Worm (Caenorhabditis elegans): Measurements from ENCODE around the gene tag-151.

The tag-151 gene

ce11 chrII:4726750-4727384 lies 16.8 kb downstream of the tag-151 start:
- TF ChIP-seq ztf-29 (GFP tag; IDR thresholded peaks at IDR 0.05) (no peak), tab-1 (GFP tag; IDR thresholded peaks at IDR 0.05) (no peak)

ce11 chrII:4727769-4728168 lies 17.7 kb downstream of the tag-151 start, which contains the start of gene ttr-41:
Gene ttr-41 (minus strand): TSS chrII:4727869.
- TF ChIP-seq ref-1 (GFP tag; conservative IDR thresholded peaks at IDR 0.05): no peak

- TF ChIP-seq ztf-29 (GFP tag; IDR thresholded peaks at IDR 0.05): no peak
Observed at ce11 chrII:4728687-4729086, 18.6 kb downstream of the tag-151 start.

ce11 chrII:4729733-4730132 lies 19.7 kb downstream of the tag-151 start, which contains the start of gene F41C3.7:
Gene F41C3.7 (plus strand): TSS chrII:4730033.
- TF ChIP-seq tab-1 (GFP tag; IDR thresholded peaks at IDR 0.05) (no peak), klf-2 (GFP tag; conservative IDR thresholded peaks at IDR 0.05) (no peak), cog-1 (tag; optimal IDR thresholded peaks at IDR 0.05) (no peak), flt-1 (GFP tag; IDR thresholded peaks at IDR 0.05) (no peak)

- no peak for TF ChIP-seq ztf-23 (GFP tag; IDR thresholded peaks at IDR 0.05)
- TF ChIP-seq med-1 (GFP tag; optimal IDR thresholded peaks at IDR 0.05; ENCODE audit: insufficient read depth): no peak
- no peak for TF ChIP-seq T22C8.4 (GFP tag; IDR thresholded peaks at IDR 0.05)
- TF ChIP-seq klf-2 (GFP tag; conservative IDR thresholded peaks at IDR 0.05): no peak
- no peak for TF ChIP-seq ref-1 (GFP tag; conservative IDR thresholded peaks at IDR 0.05)
- no peak for TF ChIP-seq ztf-29 (GFP tag; IDR thresholded peaks at IDR 0.05)
- no peak for TF ChIP-seq cog-1 (tag; optimal IDR thresholded peaks at IDR 0.05)
- no peak for TF ChIP-seq tab-1 (GFP tag; IDR thresholded peaks at IDR 0.05)
- TF ChIP-seq flt-1 (GFP tag; IDR thresholded peaks at IDR 0.05): no peak
Observed at ce11 chrII:4733848-4734247, 23.8 kb downstream of the tag-151 start, which contains the start of gene F41C3.11. Gene F41C3.11 (minus strand): TSS chrII:4733948.

- TF ChIP-seq tab-1 (GFP tag; IDR thresholded peaks at IDR 0.05) (no peak), ref-1 (GFP tag; conservative IDR thresholded peaks at IDR 0.05) (no peak)
Observed at ce11 chrII:4734477-4734876, 24.4 kb downstream of the tag-151 start.

ce11 chrII:4736585-4736984 lies 26.5 kb downstream of the tag-151 start:
- TF ChIP-seq ztf-23 (GFP tag; IDR thresholded peaks at IDR 0.05) (no peak), T22C8.4 (GFP tag; IDR thresholded peaks at IDR 0.05) (no peak)

ce11 chrII:4737348-4737747 lies 27.3 kb downstream of the tag-151 start, which contains the start of gene ctsa-1.1:
Gene ctsa-1.1 (plus strand): TSS chrII:4737648.
- TF ChIP-seq klf-2 (GFP tag; conservative IDR thresholded peaks at IDR 0.05) (no peak), cog-1 (tag; optimal IDR thresholded peaks at IDR 0.05) (no peak), med-1 (GFP tag; optimal IDR thresholded peaks at IDR 0.05; ENCODE audit: insufficient read depth) (no peak), flt-1 (GFP tag; IDR thresholded peaks at IDR 0.05) (no peak), ref-1 (GFP tag; conservative IDR thresholded peaks at IDR 0.05) (no peak), ztf-23 (GFP tag; IDR thresholded peaks at IDR 0.05) (no peak), ztf-29 (GFP tag; IDR thresholded peaks at IDR 0.05) (no peak), tab-1 (GFP tag; IDR thresholded peaks at IDR 0.05) (no peak), T22C8.4 (GFP tag; IDR thresholded peaks at IDR 0.05) (no peak)

- peak; percentile 21; the same call in 1 of the 2 replicates for TF ChIP-seq tab-1 (GFP tag; IDR thresholded peaks at IDR 0.05)
- no peak for TF ChIP-seq cog-1 (tag; optimal IDR thresholded peaks at IDR 0.05)
- no peak for TF ChIP-seq med-1 (GFP tag; optimal IDR thresholded peaks at IDR 0.05; ENCODE audit: insufficient read depth)
- no peak for TF ChIP-seq T22C8.4 (GFP tag; IDR thresholded peaks at IDR 0.05)
- TF ChIP-seq ref-1 (GFP tag; conservative IDR thresholded peaks at IDR 0.05): no peak
- peak; percentile 62; the same call in 1 of the 2 replicates for TF ChIP-seq klf-2 (GFP tag; conservative IDR thresholded peaks at IDR 0.05)
- TF ChIP-seq flt-1 (GFP tag; IDR thresholded peaks at IDR 0.05): peak; percentile 68
Observed at ce11 chrII:4739984-4740462, 29.9 kb downstream of the tag-151 start, which contains the start of gene eas-1. Gene eas-1 (plus strand): TSS chrII:4740412.

- TF ChIP-seq klf-2 (GFP tag; conservative IDR thresholded peaks at IDR 0.05): no peak
- no peak for TF ChIP-seq ztf-23 (GFP tag; IDR thresholded peaks at IDR 0.05)
- TF ChIP-seq cog-1 (tag; optimal IDR thresholded peaks at IDR 0.05): no peak
- no peak for TF ChIP-seq T22C8.4 (GFP tag; IDR thresholded peaks at IDR 0.05)
- TF ChIP-seq flt-1 (GFP tag; IDR thresholded peaks at IDR 0.05): no peak
- no peak for TF ChIP-seq tab-1 (GFP tag; IDR thresholded peaks at IDR 0.05)
- TF ChIP-seq ref-1 (GFP tag; conservative IDR thresholded peaks at IDR 0.05): no peak
- no peak for TF ChIP-seq med-1 (GFP tag; optimal IDR thresholded peaks at IDR 0.05; ENCODE audit: insufficient read depth)
- no peak for TF ChIP-seq ztf-29 (GFP tag; IDR thresholded peaks at IDR 0.05)
Observed at ce11 chrII:4741527-4742187, 31.6 kb downstream of the tag-151 start, which contains the start of gene acs-11. Gene acs-11 (plus strand): TSS chrII:4742137.

ce11 chrII:4745281-4745680 lies 35.2 kb downstream of the tag-151 start:
- no peak for TF ChIP-seq tab-1 (GFP tag; IDR thresholded peaks at IDR 0.05)
- TF ChIP-seq flt-1 (GFP tag; IDR thresholded peaks at IDR 0.05): no peak
- TF ChIP-seq T22C8.4 (GFP tag; IDR thresholded peaks at IDR 0.05): no peak
- TF ChIP-seq cog-1 (tag; optimal IDR thresholded peaks at IDR 0.05): no peak
- TF ChIP-seq ztf-29 (GFP tag; IDR thresholded peaks at IDR 0.05): no peak
